Worm (Caenorhabditis elegans): ENCODE measurements around the gene lgc-5.
"Not testable (repeated sequence)": the region's sequence is repeated elsewhere in the genome, so short reads cannot be mapped to it uniquely, and the experiment has no call there.

Gene lgc-5

DNA sequence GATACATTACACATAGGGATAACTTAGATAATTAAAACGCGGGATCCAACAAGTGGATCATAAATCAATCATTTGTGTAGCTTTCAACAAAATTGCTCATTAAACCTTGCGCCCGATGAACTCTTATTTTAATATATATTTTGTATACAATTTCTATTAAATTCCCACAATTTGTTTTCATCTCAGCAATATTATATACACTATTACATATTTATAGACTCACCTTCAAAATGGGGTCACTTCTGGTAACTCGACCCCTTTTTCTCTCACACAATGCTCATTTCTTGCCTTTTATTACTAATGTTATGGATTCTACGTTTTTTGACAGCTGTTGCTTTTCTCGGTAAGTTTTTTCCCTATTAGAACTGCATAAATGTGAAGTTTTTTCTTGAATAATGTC is 2.8 kb upstream of the lgc-5 start, which contains the start of gene lgc-6:
TSS of gene lgc-6 (plus strand) at position 301 of the 400 bp plus-strand sequence.
- TF ChIP-seq ztf-23 (GFP tag; IDR thresholded peaks at IDR 0.05) (no peak), med-1 (GFP tag; optimal IDR thresholded peaks at IDR 0.05; ENCODE audit: insufficient read depth) (no peak), ref-1 (GFP tag; conservative IDR thresholded peaks at IDR 0.05) (no peak), flt-1 (GFP tag; IDR thresholded peaks at IDR 0.05) (no peak), T22C8.4 (GFP tag; IDR thresholded peaks at IDR 0.05) (no peak), ztf-29 (GFP tag; IDR thresholded peaks at IDR 0.05) (no peak), cog-1 (tag; optimal IDR thresholded peaks at IDR 0.05) (no peak), klf-2 (GFP tag; conservative IDR thresholded peaks at IDR 0.05) (no peak), tab-1 (GFP tag; IDR thresholded peaks at IDR 0.05) (no peak)

DNA sequence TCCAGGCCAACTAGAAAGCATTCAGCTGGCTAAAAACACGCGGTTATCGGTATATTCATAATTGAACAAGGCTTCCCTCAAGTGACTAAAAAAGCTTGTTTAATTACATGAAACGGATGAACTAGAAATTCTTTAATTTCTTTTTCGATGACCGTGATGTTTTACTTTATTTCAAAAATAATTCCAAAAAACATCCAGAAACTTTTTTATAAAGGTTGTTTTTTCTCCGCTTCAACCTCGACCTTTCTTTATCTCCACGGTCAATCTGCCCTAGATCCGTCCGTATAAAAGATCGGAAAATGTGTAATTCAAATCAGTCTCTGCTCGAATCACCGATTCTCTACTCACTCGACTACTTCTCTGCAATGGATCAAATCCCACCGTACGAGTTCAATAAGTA is 3.0 kb downstream of the lgc-5 start, which contains the start of gene F17E9.5:
TSS of gene F17E9.5 (plus strand) at position 301 of the 400 bp plus-strand sequence.
- no peak for TF ChIP-seq tab-1 (GFP tag; IDR thresholded peaks at IDR 0.05)
- TF ChIP-seq med-1 (GFP tag; optimal IDR thresholded peaks at IDR 0.05; ENCODE audit: insufficient read depth), result no peak
- no peak for TF ChIP-seq ztf-23 (GFP tag; IDR thresholded peaks at IDR 0.05)
- no peak for TF ChIP-seq T22C8.4 (GFP tag; IDR thresholded peaks at IDR 0.05)
- no peak for TF ChIP-seq ztf-29 (GFP tag; IDR thresholded peaks at IDR 0.05)
- no peak for TF ChIP-seq ref-1 (GFP tag; conservative IDR thresholded peaks at IDR 0.05)
- no peak for TF ChIP-seq cog-1 (tag; optimal IDR thresholded peaks at IDR 0.05)
- no peak for TF ChIP-seq flt-1 (GFP tag; IDR thresholded peaks at IDR 0.05)
- no peak for TF ChIP-seq klf-2 (GFP tag; conservative IDR thresholded peaks at IDR 0.05)

DNA sequence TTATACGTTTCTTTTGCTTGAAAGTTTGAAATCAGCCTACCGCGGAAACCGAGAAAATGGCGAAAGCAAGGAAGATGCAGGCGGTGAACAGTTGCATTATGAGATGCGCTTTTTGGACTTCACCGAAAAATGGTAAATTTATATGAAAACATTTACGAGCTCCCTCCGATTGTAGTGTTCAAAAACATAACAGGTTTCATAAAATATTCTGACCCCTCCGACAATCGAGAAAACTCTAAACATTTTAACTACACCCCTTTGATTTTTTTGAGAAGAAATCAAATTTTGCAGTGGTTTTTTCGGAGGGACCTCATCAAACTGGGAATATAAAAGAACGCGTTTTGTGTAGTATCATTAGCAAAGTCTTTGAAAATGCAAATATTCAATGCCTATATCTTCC is 4.6 kb downstream of the lgc-5 start, which contains the start of the genes F17E9.18 and F17E9.15:
TSS of gene F17E9.18 (minus strand) at position 101 of the 400 bp plus-strand sequence.
TSS of gene F17E9.15 (plus strand) at position 368 of the 400 bp plus-strand sequence.
- TF ChIP-seq flt-1 (GFP tag; IDR thresholded peaks at IDR 0.05) (no peak), T22C8.4 (GFP tag; IDR thresholded peaks at IDR 0.05) (no peak), ztf-29 (GFP tag; IDR thresholded peaks at IDR 0.05) (no peak), tab-1 (GFP tag; IDR thresholded peaks at IDR 0.05) (no peak), ztf-23 (GFP tag; IDR thresholded peaks at IDR 0.05) (no peak), cog-1 (tag; optimal IDR thresholded peaks at IDR 0.05) (no peak), klf-2 (GFP tag; conservative IDR thresholded peaks at IDR 0.05) (no peak), ref-1 (GFP tag; conservative IDR thresholded peaks at IDR 0.05) (no peak), med-1 (GFP tag; optimal IDR thresholded peaks at IDR 0.05; ENCODE audit: insufficient read depth) (no peak)

DNA sequence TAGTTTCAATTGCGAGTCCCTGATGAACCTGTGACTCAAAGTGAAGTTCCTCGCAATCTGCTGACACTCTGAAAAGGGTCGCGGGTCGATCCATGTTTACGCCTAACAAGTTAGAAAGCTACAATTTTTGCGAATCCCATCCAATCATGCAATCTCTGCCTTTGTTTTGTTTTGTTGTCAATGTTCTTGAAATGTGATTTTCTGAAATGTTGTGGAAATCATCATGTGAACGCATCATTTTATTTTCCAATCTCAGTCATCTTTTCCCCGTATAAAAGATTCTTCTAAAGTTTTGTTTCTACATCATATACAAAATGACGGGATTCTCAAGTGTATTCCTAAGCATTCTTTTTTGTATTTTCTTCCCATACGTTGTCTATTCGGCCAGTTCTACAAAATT is 5.6 kb downstream of the lgc-5 start, which contains the start of gene F17E9.4:
TSS of gene F17E9.4 (plus strand) at position 301 of the 400 bp plus-strand sequence.
- TF ChIP-seq ztf-29 (GFP tag; IDR thresholded peaks at IDR 0.05), result no peak

DNA sequence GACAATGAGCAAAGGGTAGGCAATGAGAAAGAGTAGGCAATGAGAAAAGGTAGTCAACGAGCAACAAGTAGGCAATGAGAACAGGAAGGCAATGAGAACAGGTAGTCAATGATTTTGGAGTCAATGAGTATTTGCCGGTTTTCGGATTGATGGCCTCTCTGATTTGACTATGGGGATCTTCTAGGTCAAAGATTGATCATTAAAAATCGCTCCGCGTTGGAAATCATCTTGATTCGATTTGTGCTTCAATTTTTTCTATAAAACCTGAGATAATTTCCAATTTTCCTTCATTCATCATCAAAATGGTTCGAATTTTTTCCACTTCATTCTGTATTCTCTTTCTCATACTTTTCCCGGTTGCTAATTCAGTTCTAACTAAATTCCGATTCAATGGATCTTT is 9.6 kb downstream of the lgc-5 start, which contains the start of gene F17E9.16:
TSS of gene F17E9.16 (plus strand) at position 301 of the 400 bp plus-strand sequence.
- not testable (repeated sequence) for TF ChIP-seq flt-1 (GFP tag; IDR thresholded peaks at IDR 0.05); cog-1 (tag; optimal IDR thresholded peaks at IDR 0.05); T22C8.4 (GFP tag; IDR thresholded peaks at IDR 0.05)

DNA sequence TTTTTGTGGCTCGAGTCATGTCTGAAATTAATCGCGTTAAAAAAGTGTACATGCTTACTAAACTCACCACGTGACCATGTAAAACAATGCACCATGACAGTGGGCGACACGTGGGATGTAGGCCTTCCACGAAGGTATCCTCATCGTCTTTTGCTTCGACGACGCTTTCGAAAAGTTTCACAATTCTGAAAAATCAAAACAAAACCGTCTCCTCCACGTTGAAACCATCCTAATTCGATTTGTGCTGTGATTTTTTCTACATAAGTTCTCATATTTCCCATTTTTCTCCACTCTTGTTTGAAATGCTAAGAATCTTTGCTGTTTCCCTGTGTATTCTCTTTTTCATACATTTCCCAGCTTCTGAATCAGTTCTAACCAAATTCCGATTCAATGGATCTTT is 12.1 kb downstream of the lgc-5 start, which contains the start of gene F17E9.3:
TSS of gene F17E9.3 (plus strand) at position 301 of the 400 bp plus-strand sequence.
- TF ChIP-seq cog-1 (tag; optimal IDR thresholded peaks at IDR 0.05) (no peak), T22C8.4 (GFP tag; IDR thresholded peaks at IDR 0.05) (no peak), med-1 (GFP tag; optimal IDR thresholded peaks at IDR 0.05; ENCODE audit: insufficient read depth) (no peak), ztf-23 (GFP tag; IDR thresholded peaks at IDR 0.05) (no peak), flt-1 (GFP tag; IDR thresholded peaks at IDR 0.05) (no peak), ztf-29 (GFP tag; IDR thresholded peaks at IDR 0.05) (no peak), ref-1 (GFP tag; conservative IDR thresholded peaks at IDR 0.05) (no peak), klf-2 (GFP tag; conservative IDR thresholded peaks at IDR 0.05) (no peak), tab-1 (GFP tag; IDR thresholded peaks at IDR 0.05) (no peak)

DNA sequence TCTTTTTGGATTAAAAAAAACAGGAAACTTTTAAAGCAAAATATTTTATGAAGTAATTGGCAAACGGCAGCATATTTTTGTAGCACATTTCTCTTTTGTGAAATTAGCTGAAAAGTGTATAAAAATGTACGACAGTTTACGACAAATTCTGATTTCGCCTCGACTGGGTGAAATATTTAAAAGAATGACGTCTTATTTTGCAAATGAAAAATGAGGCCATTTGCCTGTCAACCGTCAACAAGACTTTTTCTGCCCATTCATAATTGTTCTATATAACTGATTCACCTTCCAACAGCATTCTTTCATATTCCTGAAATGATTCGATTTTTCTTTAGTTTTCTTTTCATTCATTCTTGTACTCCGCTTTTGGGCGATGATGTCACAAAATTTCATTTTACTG is 13.1 kb downstream of the lgc-5 start, which contains the start of the genes F17E9.2 and col-116:
TSS of gene F17E9.2 (plus strand) at position 301 of the 400 bp plus-strand sequence.
TSS of gene col-116 (plus strand) at position 315 of the 400 bp plus-strand sequence.
- no peak for TF ChIP-seq ref-1 (GFP tag; conservative IDR thresholded peaks at IDR 0.05)
- TF ChIP-seq ztf-29 (GFP tag; IDR thresholded peaks at IDR 0.05), result no peak
- TF ChIP-seq tab-1 (GFP tag; IDR thresholded peaks at IDR 0.05), result no peak
- no peak for TF ChIP-seq ztf-23 (GFP tag; IDR thresholded peaks at IDR 0.05)
- no peak for TF ChIP-seq T22C8.4 (GFP tag; IDR thresholded peaks at IDR 0.05)
- no peak for TF ChIP-seq cog-1 (tag; optimal IDR thresholded peaks at IDR 0.05)
- TF ChIP-seq klf-2 (GFP tag; conservative IDR thresholded peaks at IDR 0.05), result no peak
- no peak for TF ChIP-seq med-1 (GFP tag; optimal IDR thresholded peaks at IDR 0.05; ENCODE audit: insufficient read depth)
- TF ChIP-seq flt-1 (GFP tag; IDR thresholded peaks at IDR 0.05), result no peak

DNA sequence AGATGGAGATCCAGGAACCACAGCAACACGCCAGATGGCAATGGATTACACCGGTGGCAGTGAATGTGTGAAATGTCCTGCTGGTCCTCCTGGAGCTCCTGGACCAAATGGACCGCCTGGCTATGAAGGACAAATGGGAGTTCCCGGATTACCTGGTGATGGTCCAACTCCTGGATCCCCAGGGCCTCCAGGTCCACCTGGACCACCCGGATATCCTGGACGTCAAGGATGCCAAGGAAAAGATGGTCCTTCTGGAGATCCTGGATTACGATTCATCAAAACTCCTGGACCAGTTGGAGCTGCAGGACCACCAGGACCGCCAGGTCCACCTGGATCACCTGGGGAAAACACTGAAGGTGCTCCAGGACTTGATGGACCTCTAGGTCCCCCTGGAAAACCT is 14.8 kb downstream of the lgc-5 start:
- TF ChIP-seq tab-1 (GFP tag; IDR thresholded peaks at IDR 0.05) (no peak), klf-2 (GFP tag; conservative IDR thresholded peaks at IDR 0.05) (no peak), med-1 (GFP tag; optimal IDR thresholded peaks at IDR 0.05; ENCODE audit: insufficient read depth) (no peak), ztf-29 (GFP tag; IDR thresholded peaks at IDR 0.05) (no peak), cog-1 (tag; optimal IDR thresholded peaks at IDR 0.05) (no peak), flt-1 (GFP tag; IDR thresholded peaks at IDR 0.05) (no peak), ref-1 (GFP tag; conservative IDR thresholded peaks at IDR 0.05) (no peak), T22C8.4 (GFP tag; IDR thresholded peaks at IDR 0.05) (no peak), ztf-23 (GFP tag; IDR thresholded peaks at IDR 0.05) (no peak)

DNA sequence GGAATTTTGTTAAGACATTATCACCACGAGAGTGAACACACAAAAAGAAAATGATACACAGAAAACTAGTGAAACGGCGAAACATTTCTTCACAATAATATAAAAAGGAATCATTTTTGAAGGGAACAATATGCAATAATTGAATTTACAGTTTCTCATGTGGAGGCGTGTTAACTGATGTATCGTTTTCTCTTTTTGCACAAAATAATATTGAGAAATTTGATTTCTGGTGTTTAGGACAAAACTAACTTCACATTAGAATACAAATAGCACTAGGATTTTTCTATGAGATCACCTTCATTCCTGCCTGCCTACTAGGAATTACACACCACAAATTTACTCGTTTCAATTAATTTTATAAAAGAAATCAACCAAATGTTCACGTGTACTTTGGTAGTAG is 16.0 kb downstream of the lgc-5 start, which contains the start of gene D2096.13:
TSS of gene D2096.13 (minus strand) at position 101 of the 400 bp plus-strand sequence.
- no peak for TF ChIP-seq ztf-23 (GFP tag; IDR thresholded peaks at IDR 0.05)
- TF ChIP-seq med-1 (GFP tag; optimal IDR thresholded peaks at IDR 0.05; ENCODE audit: insufficient read depth), result no peak
- TF ChIP-seq klf-2 (GFP tag; conservative IDR thresholded peaks at IDR 0.05), result no peak
- TF ChIP-seq ref-1 (GFP tag; conservative IDR thresholded peaks at IDR 0.05), result no peak
- no peak for TF ChIP-seq cog-1 (tag; optimal IDR thresholded peaks at IDR 0.05)
- no peak for TF ChIP-seq tab-1 (GFP tag; IDR thresholded peaks at IDR 0.05)
- no peak for TF ChIP-seq T22C8.4 (GFP tag; IDR thresholded peaks at IDR 0.05)
- TF ChIP-seq flt-1 (GFP tag; IDR thresholded peaks at IDR 0.05), result no peak
- no peak for TF ChIP-seq ztf-29 (GFP tag; IDR thresholded peaks at IDR 0.05)
